Worm (Caenorhabditis elegans): Measurements from ENCODE around the gene srj-52.

Gene srj-52

DNA sequence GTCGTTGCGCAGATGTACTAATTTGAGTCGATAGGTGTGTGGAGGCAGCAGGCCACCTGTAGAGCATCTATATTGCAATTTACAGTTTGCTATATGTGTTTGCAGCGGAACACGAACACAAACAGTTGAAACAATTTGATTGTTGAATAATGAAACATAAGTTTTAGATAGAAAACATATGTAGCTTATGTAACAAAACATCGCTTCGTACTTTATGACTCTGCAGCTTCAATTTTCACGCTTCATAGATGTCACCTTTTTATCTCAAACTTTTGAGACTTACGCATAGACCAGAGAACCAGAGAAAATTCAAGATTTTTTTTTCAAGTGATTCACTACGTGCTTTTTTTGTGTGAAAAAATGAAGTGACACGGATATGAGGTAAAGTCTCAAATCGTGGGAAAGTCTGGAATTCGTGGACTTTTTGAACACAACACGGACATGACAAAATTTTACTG, 28.1 kb upstream of the srj-52 start, which contains the start of gene fbxb-72 (continued):
- peak; percentile 95 for TF ChIP-seq nhr-102 (tag; optimal IDR thresholded peaks at IDR 0.05)
- TF ChIP-seq hlh-30 (tag; optimal IDR thresholded peaks at IDR 0.05; ENCODE audit: insufficient read depth), result peak; percentile 43
- TF ChIP-seq snpc-4 (tag; optimal IDR thresholded peaks at IDR 0.05), result no peak
- TF ChIP-seq unc-130 (GFP tag; optimal IDR thresholded peaks at IDR 0.05), result no peak

- TF ChIP-seq aha-1 (tag), result peak; percentile 95
- no peak for TF ChIP-seq pha-4 (GFP tag; IDR thresholded peaks at IDR 0.05)
- TF ChIP-seq pha-4 (tag; optimal IDR thresholded peaks at IDR 0.05), result no peak
These were observed 27.1 kb upstream of the srj-52 start for ce11 chrV:722889-723288.

DNA sequence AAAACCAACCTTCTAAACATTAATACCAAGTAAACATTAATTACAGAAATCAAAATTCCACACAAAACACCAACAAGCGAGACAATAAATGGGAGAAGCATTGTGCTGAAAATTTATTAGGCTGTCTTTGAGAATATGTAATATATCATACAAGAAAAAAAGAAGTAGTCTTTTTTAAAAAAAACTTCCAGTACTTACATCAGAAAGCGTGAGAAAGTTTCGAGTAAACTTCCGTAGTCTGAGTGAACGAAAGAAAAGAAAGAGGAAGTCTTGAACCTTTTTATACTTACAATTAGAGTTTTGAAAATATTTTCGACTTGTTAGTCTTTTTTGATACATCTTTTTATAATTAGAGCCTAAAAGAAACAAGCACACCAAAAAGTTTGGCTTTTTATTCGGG, 23.9 kb upstream of the srj-52 start, which contains the start of gene srbc-40:
TSS of gene srbc-40 (minus strand) at position 101 of the 400 bp plus-strand sequence.
- TF ChIP-seq D1046.2 (GFP tag; IDR thresholded peaks at IDR 0.05), result no peak

DNA sequence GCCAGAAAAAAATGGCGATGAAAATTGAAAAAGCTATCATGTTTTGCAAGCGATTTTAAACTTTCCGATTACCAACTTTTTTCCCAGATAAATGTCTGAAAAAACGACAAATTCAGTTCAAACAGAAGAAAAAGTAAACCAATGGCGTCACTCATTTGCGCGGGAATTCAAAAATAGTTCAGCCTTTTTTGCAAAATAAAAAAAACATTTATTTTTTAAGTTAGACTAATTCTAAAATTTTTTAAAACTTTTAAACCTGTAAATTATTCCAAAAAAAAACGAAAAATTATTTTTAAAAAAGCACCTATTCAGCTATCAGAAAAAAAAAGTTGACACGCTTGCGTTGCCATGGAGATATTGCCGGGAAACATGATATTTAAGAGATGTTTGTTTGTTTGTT, 17.1 kb upstream of the srj-52 start, which contains the start of gene cyp-33C11:
TSS of gene cyp-33C11 (minus strand) at position 101 of the 400 bp plus-strand sequence.
- TF ChIP-seq pha-4 (GFP tag; IDR thresholded peaks at IDR 0.05) (no peak), pha-4 (tag; optimal IDR thresholded peaks at IDR 0.05) (no peak), F37D6.2 (tag; optimal IDR thresholded peaks at IDR 0.05) (no peak), fkh-10 (GFP tag; optimal IDR thresholded peaks at IDR 0.05) (no peak), F10B5.3 (tag; optimal IDR thresholded peaks at IDR 0.05) (no peak), Y105C5A.15 (GFP tag; IDR thresholded peaks at IDR 0.05) (no peak), dmd-9 (GFP tag; IDR thresholded peaks at IDR 0.05) (no peak), sdz-12 (GFP tag; optimal IDR thresholded peaks at IDR 0.05) (no peak), nhr-6 (tag; optimal IDR thresholded peaks at IDR 0.05) (no peak), nhr-41 (GFP tag; IDR thresholded peaks at IDR 0.05) (no peak), R02D3.7 (tag; optimal IDR thresholded peaks at IDR 0.05) (no peak), ceh-20 (GFP tag; IDR thresholded peaks at IDR 0.05) (no peak), F44E2.7 (GFP tag; IDR thresholded peaks at IDR 0.05) (no peak), nhr-76 (tag; optimal IDR thresholded peaks at IDR 0.05) (no peak), lin-13 (GFP tag; optimal IDR thresholded peaks at IDR 0.05) (no peak), zfp-2 (tag; optimal IDR thresholded peaks at IDR 0.05) (no peak), tra-1 (GFP tag; IDR thresholded peaks at IDR 0.05) (no peak), dve-1 (tag; optimal IDR thresholded peaks at IDR 0.05; ENCODE audit: insufficient read depth) (no peak), hlh-11 (tag; optimal IDR thresholded peaks at IDR 0.05) (no peak)

- TF ChIP-seq nhr-25 (tag; optimal IDR thresholded peaks at IDR 0.05; ENCODE audit: borderline replicate concordance, insufficient read depth), result no peak
- no peak for TF ChIP-seq T20F7.1 (GFP tag; optimal IDR thresholded peaks at IDR 0.05)
- no peak for TF ChIP-seq zag-1 (tag; optimal IDR thresholded peaks at IDR 0.05)
These were observed 13.0 kb upstream of the srj-52 start, which contains the start of gene srbc-39 for ce11 chrV:708808-709207. Gene srbc-39, plus strand, starts transcription at chrV:709108.

- TF ChIP-seq skn-1 (tag; optimal IDR thresholded peaks at IDR 0.05) (no peak), nhr-41 (GFP tag; IDR thresholded peaks at IDR 0.05) (no peak), dmd-9 (GFP tag; IDR thresholded peaks at IDR 0.05) (no peak), daf-12 (tag; optimal IDR thresholded peaks at IDR 0.05) (no peak), zip-2 (tag; optimal IDR thresholded peaks at IDR 0.05) (no peak), F37D6.2 (tag; optimal IDR thresholded peaks at IDR 0.05) (no peak), hmg-1.1 (GFP tag; IDR thresholded peaks at IDR 0.05) (no peak), unc-39 (tag; optimal IDR thresholded peaks at IDR 0.05) (no peak), tag-97 (GFP tag; IDR thresholded peaks at IDR 0.05) (no peak), daf-8 (GFP tag; IDR thresholded peaks at IDR 0.05) (no peak), ZK337.2 (GFP tag; IDR thresholded peaks at IDR 0.05) (no peak)
These were observed 11.1 kb upstream of the srj-52 start, which contains the start of gene srbc-38 for ce11 chrV:706918-707317. Gene srbc-38, plus strand, starts transcription at chrV:707218.

Measured in whole organism, L4 larva.